Worm (Caenorhabditis elegans) whole organism, mixed stage, embryonic: Measurements from ENCODE around the gene F10E9.4.

Source experiments
- mab-5 ChIP-seq: fragments of 150-350 bp; optimal IDR thresholded peaks from 2 replicates; lab custom pipeline; 2014; ENCODE audit warnings: missing biosample characterization, missing genetic modification characterization
- nhr-76 ChIP-seq: sonication (generic microtip); optimal IDR thresholded peaks from 2 replicates; lab custom pipeline; 2017; ENCODE audit warnings: missing biosample characterization, missing genetic modification characterization
- snpc-4 ChIP-seq: fragments of 150-350 bp; optimal IDR thresholded peaks from 2 replicates; lab custom pipeline; 2014; ENCODE audit warnings: missing biosample characterization, missing genetic modification characterization
- unc-62 ChIP-seq: fragments of 150-350 bp; optimal IDR thresholded peaks from 2 replicates; lab custom pipeline; 2014; ENCODE audit warnings: missing biosample characterization, missing genetic modification reagents, missing genetic modification characterization
- zip-8 ChIP-seq: fragments of 150-350 bp; optimal IDR thresholded peaks from 2 replicates; lab custom pipeline; 2014; ENCODE audit warnings: missing biosample characterization, missing genetic modification characterization

- TF ChIP-seq unc-62 (peak; percentile 51), mab-5 (tag; lab: Kevin White, UChicago) (no peak), snpc-4 (tag; lab: Kevin White, UChicago) (no peak), nhr-76 (tag; lab: Kevin White, UChicago) (no peak), zip-8 (no peak)
Observed at ce11 chrIII:8358213-8358672, 49.9 kb downstream of the F10E9.4 start, which contains the start of the genes R05D3.8 and rfp-1.
